Worm (Caenorhabditis elegans) whole organism, L1 larva: ENCODE measurements around the gene acp-7.
A peak's percentile ranks its signal among the peaks of the same experiment; 100 is the strongest.

Experiments
- F16B12.6 ChIP-seq: fragments of 150-350 bp; optimal IDR thresholded peaks from 2 replicates; lab custom pipeline; 2014; ENCODE audit warnings: missing biosample characterization, missing genetic modification characterization
- alr-1 ChIP-seq: fragments of 200-800 bp; sonication (Bioruptor generic); optimal IDR thresholded peaks from 2 replicates; lab custom pipeline; 2018; ENCODE audit warnings: borderline replicate concordance, mild to moderate bottlenecking, missing genetic modification characterization, missing compliant biosample characterization
- aly-2 ChIP-seq: fragments of 150-350 bp; optimal IDR thresholded peaks from 2 replicates; lab custom pipeline; 2014; ENCODE audit warnings: missing biosample characterization, missing genetic modification characterization
- blmp-1 ChIP-seq: fragments of 150-350 bp; optimal IDR thresholded peaks from 2 replicates; lab custom pipeline; 2014; ENCODE audit warnings: missing biosample characterization, missing genetic modification characterization
- ceh-63 ChIP-seq: fragments of 200-800 bp; sonication (Bioruptor generic); optimal IDR thresholded peaks from 2 replicates; lab custom pipeline; 2018; ENCODE audit warnings: mild to moderate bottlenecking, missing genetic modification characterization, missing compliant biosample characterization
- ceh-82 ChIP-seq, 3 experiments: fragments of 150-350 bp in 1 of 3; sonication (generic microtip) in 2 of 3; optimal IDR thresholded peaks; 2 replicates each; lab custom pipeline; 2014 to 2017; ENCODE audit warnings: missing biosample characterization in 3 of 3, missing genetic modification characterization in 3 of 3
- dsc-1 ChIP-seq: sonication (generic microtip); optimal IDR thresholded peaks from 2 replicates; lab custom pipeline; 2016; ENCODE audit warnings: mild to moderate bottlenecking, missing genetic modification characterization, missing compliant biosample characterization
- efl-1 ChIP-seq, 4 experiments: fragments of 150-350 bp; optimal IDR thresholded peaks in 3 of 4; peaks in 1 of 4; 1 replicate in 1 of 4; 2 replicates in 3 of 4; lab custom pipeline; 2014; ENCODE audit warnings: missing biosample characterization in 2 of 4, missing genetic modification characterization in 2 of 4, missing genetic modification reagents in 2 of 4
- efl-3 ChIP-seq: fragments of 200-800 bp; sonication (Bioruptor generic); optimal IDR thresholded peaks from 2 replicates; lab custom pipeline; 2018; ENCODE audit warnings: mild to moderate bottlenecking, missing genetic modification characterization, missing compliant biosample characterization
- egl-13 ChIP-seq: sonication (generic microtip); optimal IDR thresholded peaks from 2 replicates; lab custom pipeline; 2016; ENCODE audit warnings: missing genotype, missing genetic modification reagents, missing genetic modification characterization, missing compliant biosample characterization
- elt-3 ChIP-seq, 6 experiments: fragments of 150-350 bp in 1 of 6; sonication (generic microtip); optimal IDR thresholded peaks; 2 replicates each; lab custom pipeline; 2017 to 2018; ENCODE audit warnings: missing biosample characterization in 6 of 6, missing genetic modification characterization in 6 of 6, inconsistent platforms in 1 of 6
- fkh-10 ChIP-seq: sonication (generic microtip); optimal IDR thresholded peaks from 2 replicates; lab custom pipeline; 2017; ENCODE audit warnings: missing biosample characterization, missing genetic modification reagents, missing genetic modification characterization
- fkh-8 ChIP-seq: sonication (generic microtip); optimal IDR thresholded peaks from 2 replicates; lab custom pipeline; 2016; ENCODE audit warnings: mild to moderate bottlenecking, missing genetic modification characterization, missing compliant biosample characterization
- hpl-2 ChIP-seq: fragments of 150-350 bp; optimal IDR thresholded peaks from 2 replicates; lab custom pipeline; 2014; ENCODE audit warnings: missing biosample characterization, missing genetic modification reagents, missing genetic modification characterization
- isw-1 ChIP-seq: fragments of 200-800 bp; sonication (Bioruptor generic); IDR thresholded peaks from 2 replicates; pipeline ENCODE4 v1.3.6; 2022; ENCODE audit warnings: missing genetic modification characterization, missing compliant biosample characterization
- jun-1 ChIP-seq: fragments of 150-350 bp; optimal IDR thresholded peaks from 2 replicates; lab custom pipeline; 2014; ENCODE audit warnings: missing biosample characterization, missing genetic modification reagents, missing genetic modification characterization
- lin-14 ChIP-seq: fragments of 200-800 bp; sonication (Bioruptor generic); optimal IDR thresholded peaks from 2 replicates; lab custom pipeline; 2018; ENCODE audit warnings: mild to moderate bottlenecking, missing genetic modification characterization, moderate library complexity, missing compliant biosample characterization
- lin-39 ChIP-seq: fragments of 150-350 bp; optimal IDR thresholded peaks from 2 replicates; lab custom pipeline; 2014; ENCODE audit warnings: missing biosample characterization, missing genetic modification reagents, missing genetic modification characterization
- lsy-2 ChIP-seq, 2 experiments: fragments of 150-350 bp; optimal IDR thresholded peaks; 2 replicates each; lab custom pipeline; 2014; ENCODE audit warnings: missing biosample characterization in 2 of 2, missing genetic modification characterization in 2 of 2
- mef-2 ChIP-seq: fragments of 150-350 bp; optimal IDR thresholded peaks from 2 replicates; lab custom pipeline; 2014; ENCODE audit warnings: missing biosample characterization, missing genetic modification characterization
- mep-1 ChIP-seq: fragments of 150-350 bp; optimal IDR thresholded peaks from 2 replicates; lab custom pipeline; 2014; ENCODE audit warnings: missing biosample characterization, missing genetic modification characterization
- nhr-19 ChIP-seq: fragments of 200-800 bp; sonication (Bioruptor generic); conservative IDR thresholded peaks from 2 replicates; pipeline ENCODE4 v1.3.6; 2022; ENCODE audit warnings: missing genetic modification characterization, missing compliant biosample characterization
- nhr-47 ChIP-seq: sonication (generic microtip); optimal IDR thresholded peaks from 2 replicates; lab custom pipeline; 2016; ENCODE audit warnings: mild to moderate bottlenecking, missing genetic modification characterization, moderate library complexity, missing compliant biosample characterization
- nhr-71 ChIP-seq: sonication (generic microtip); optimal IDR thresholded peaks from 2 replicates; lab custom pipeline; 2016; ENCODE audit warnings: mild to moderate bottlenecking, missing genetic modification characterization, moderate library complexity, missing compliant biosample characterization
- nhr-76 ChIP-seq: sonication (generic microtip); optimal IDR thresholded peaks from 2 replicates; lab custom pipeline; 2017; ENCODE audit warnings: missing biosample characterization, missing genetic modification characterization
- nhr-84 ChIP-seq: sonication (generic microtip); optimal IDR thresholded peaks from 2 replicates; lab custom pipeline; 2017; ENCODE audit warnings: missing biosample characterization, missing genetic modification characterization
- nhr-90 ChIP-seq: sonication (generic microtip); optimal IDR thresholded peaks from 2 replicates; lab custom pipeline; 2016; ENCODE audit warnings: mild to moderate bottlenecking, missing genetic modification characterization, missing compliant biosample characterization; ENCODE audit not compliant: poor library complexity
- pax-3 ChIP-seq: fragments of 200-800 bp; sonication (Bioruptor generic); optimal IDR thresholded peaks from 2 replicates; lab custom pipeline; 2018; ENCODE audit warnings: mild to moderate bottlenecking, missing genetic modification characterization, moderate library complexity, missing compliant biosample characterization
- pqm-1 ChIP-seq: sonication (generic microtip); optimal IDR thresholded peaks from 3 replicates; lab custom pipeline; 2017; ENCODE audit warnings: missing biosample characterization, missing genetic modification characterization
- snu-23 ChIP-seq: sonication (generic microtip); optimal IDR thresholded peaks from 2 replicates; lab custom pipeline; 2016; ENCODE audit warnings: missing genetic modification characterization, missing compliant biosample characterization
- tlp-1 ChIP-seq: fragments of 150-350 bp; optimal IDR thresholded peaks from 2 replicates; lab custom pipeline; 2014; ENCODE audit warnings: missing biosample characterization, missing genetic modification characterization
- unc-62 ChIP-seq: fragments of 150-350 bp; optimal IDR thresholded peaks from 2 replicates; lab custom pipeline; 2014; ENCODE audit warnings: missing biosample characterization, missing genetic modification reagents, missing genetic modification characterization
- unc-86 ChIP-seq: sonication (generic microtip); optimal IDR thresholded peaks from 2 replicates; lab custom pipeline; 2016; ENCODE audit warnings: missing genetic modification characterization, missing compliant biosample characterization
- unc-98 ChIP-seq: fragments of 200-800 bp; sonication (Bioruptor generic); IDR thresholded peaks from 2 replicates; pipeline ENCODE4 v1.3.6; 2022; ENCODE audit warnings: missing genetic modification characterization, missing compliant biosample characterization
- vab-15 ChIP-seq: sonication (generic microtip); optimal IDR thresholded peaks from 2 replicates; lab custom pipeline; 2017; ENCODE audit warnings: missing genotype, mild to moderate bottlenecking, missing genetic modification characterization, missing compliant biosample characterization
- xbp-1 ChIP-seq: sonication (generic microtip); optimal IDR thresholded peaks from 2 replicates; lab custom pipeline; 2016; ENCODE audit warnings: missing genetic modification characterization, missing compliant biosample characterization
- zip-4 ChIP-seq: fragments of 200-800 bp; sonication (Bioruptor generic); optimal IDR thresholded peaks from 2 replicates; lab custom pipeline; 2018; ENCODE audit warnings: mild to moderate bottlenecking, missing genetic modification characterization, moderate library complexity, missing compliant biosample characterization
- ztf-11 ChIP-seq, 2 experiments: sonication (generic microtip); optimal IDR thresholded peaks; 2 replicates each; lab custom pipeline; 2016 to 2017; ENCODE audit warnings: missing genetic modification characterization in 2 of 2, missing biosample characterization in 1 of 2, missing compliant biosample characterization in 1 of 2
- ztf-4 ChIP-seq: fragments of 150-350 bp; optimal IDR thresholded peaks from 2 replicates; lab custom pipeline; 2014; ENCODE audit warnings: missing biosample characterization, missing genetic modification characterization

The acp-7 gene

ce11 chrIV:6393329-6393728 lies 38.2 kb downstream of the acp-7 start (continued):
- TF ChIP-seq efl-1 (optimal IDR thresholded peaks at IDR 0.05; lab: Kevin White, UChicago) = peak; percentile 44 to 49
- TF ChIP-seq efl-1 (GFP tag; optimal IDR thresholded peaks at IDR 0.05 in 1 of 2; lab: Kevin White, UChicago) = peak; percentile 13 to 20
- no peak for TF ChIP-seq aly-2 (tag; lab: Kevin White, UChicago)
- no peak for TF ChIP-seq ceh-63 (GFP tag; lab: Kevin White, UChicago)
- TF ChIP-seq nhr-71 (tag; lab: Kevin White, UChicago) = peak; percentile 83
- no peak for TF ChIP-seq unc-98
- no peak for TF ChIP-seq nhr-76
- TF ChIP-seq egl-13 = no peak
- TF ChIP-seq zip-4 (GFP tag; lab: Kevin White, UChicago) = no peak
- no peak for TF ChIP-seq isw-1
- TF ChIP-seq ceh-82 (tag; optimal IDR thresholded peaks at IDR 0.05; lab: Kevin White, UChicago) = no peak
- no peak for TF ChIP-seq alr-1
- no peak for TF ChIP-seq jun-1 (tag; lab: Kevin White, UChicago)
- peak; percentile 68 to 76 for TF ChIP-seq lsy-2 (tag; optimal IDR thresholded peaks at IDR 0.05; lab: Kevin White, UChicago)
- no peak for TF ChIP-seq hpl-2 (GFP tag; lab: Kevin White, UChicago)
- TF ChIP-seq elt-3 (tag; optimal IDR thresholded peaks at IDR 0.05; lab: Kevin White, UChicago) = no peak
- TF ChIP-seq dsc-1 (tag; lab: Kevin White, UChicago) = peak; percentile 79
- peak; percentile 89 for TF ChIP-seq unc-86 (tag; lab: Kevin White, UChicago)
- TF ChIP-seq nhr-90 (tag; lab: Kevin White, UChicago) = no peak
- no peak for TF ChIP-seq ztf-11 (tag; optimal IDR thresholded peaks at IDR 0.05; lab: Kevin White, UChicago)
- peak; percentile 43 for TF ChIP-seq mef-2
- peak; percentile 3 for TF ChIP-seq xbp-1
- TF ChIP-seq tlp-1 = no peak
- no peak for TF ChIP-seq nhr-84
- peak; percentile 48 for TF ChIP-seq fkh-10 (GFP tag; lab: Kevin White, UChicago)
- no peak for TF ChIP-seq F16B12.6
- peak; percentile 66 for TF ChIP-seq snu-23 (GFP tag; lab: Kevin White, UChicago)
- TF ChIP-seq ztf-4 (tag; lab: Kevin White, UChicago) = peak; percentile 21
- no peak for TF ChIP-seq pqm-1
- peak; percentile 47 for TF ChIP-seq nhr-19 (GFP tag; lab: Robert Waterston, UW)
- TF ChIP-seq efl-3 = no peak

- TF ChIP-seq lin-39 (tag; lab: Kevin White, UChicago) (no peak), vab-15 (tag; lab: Kevin White, UChicago) (no peak), nhr-71 (tag; lab: Kevin White, UChicago) (no peak), ztf-11 (tag; optimal IDR thresholded peaks at IDR 0.05; lab: Kevin White, UChicago) (no peak), nhr-47 (tag; lab: Kevin White, UChicago) (no peak), unc-62 (no peak)
- TF ChIP-seq, all 84 proteins: peak for 0
Observed at ce11 chrIV:6391566-6391965, 39.9 kb downstream of the acp-7 start.

ce11 chrIV:6388550-6388949 lies 42.9 kb downstream of the acp-7 start:
- TF ChIP-seq nhr-84 (no peak), pax-3 (peak; percentile 47), blmp-1 (tag; lab: Kevin White, UChicago) (no peak), dsc-1 (tag; lab: Kevin White, UChicago) (peak; percentile 80), fkh-8 (tag; lab: Kevin White, UChicago) (peak; percentile 68)
- TF ChIP-seq, all 84 proteins: peak for 3

ce11 chrIV:6385010-6385409 lies 46.5 kb downstream of the acp-7 start:
- TF ChIP-seq nhr-19 (GFP tag; lab: Robert Waterston, UW) = no peak
- peak; percentile 54 for TF ChIP-seq lin-14 (GFP tag; lab: Kevin White, UChicago)
- TF ChIP-seq pqm-1 = no peak
- no peak for TF ChIP-seq pax-3
- TF ChIP-seq fkh-8 (tag; lab: Kevin White, UChicago) = no peak
- no peak for TF ChIP-seq mep-1 (tag; lab: Kevin White, UChicago)
- TF ChIP-seq F16B12.6 = no peak
- TF ChIP-seq fkh-10 (GFP tag; lab: Kevin White, UChicago) = peak; percentile 81
